Worm (Caenorhabditis elegans) whole organism, early embryonic: ENCODE results near the gene B0244.10.
A peak's percentile ranks its signal among the peaks of the same experiment; 100 is the strongest.

Experiments used
- B0310.2 ChIP-seq: sonication (generic microtip); optimal IDR thresholded peaks from 2 replicates; lab custom pipeline; 2016; ENCODE audit warnings: mild to moderate bottlenecking, missing genetic modification characterization, missing compliant biosample characterization
- F13C5.2 ChIP-seq: sonication (generic microtip); optimal IDR thresholded peaks from 2 replicates; lab custom pipeline; 2017; ENCODE audit warnings: mild to moderate bottlenecking, missing genetic modification characterization, inconsistent platforms, missing compliant biosample characterization
- aly-1 ChIP-seq: sonication (generic microtip); optimal IDR thresholded peaks from 2 replicates; lab custom pipeline; 2016; ENCODE audit warnings: missing genetic modification characterization, missing compliant biosample characterization
- ama-1 ChIP-seq: fragments of 150-350 bp; optimal IDR thresholded peaks from 2 replicates; lab custom pipeline; 2014
- ceh-13 ChIP-seq: fragments of 200-800 bp; sonication (Bioruptor generic); optimal IDR thresholded peaks from 2 replicates; lab custom pipeline; 2018; ENCODE audit warnings: mild to moderate bottlenecking, missing genetic modification characterization, missing compliant biosample characterization
- ceh-36 ChIP-seq: sonication (generic microtip); optimal IDR thresholded peaks from 2 replicates; lab custom pipeline; 2016; ENCODE audit warnings: missing genetic modification characterization, inconsistent platforms, missing compliant biosample characterization
- ets-7 ChIP-seq: sonication (generic microtip); optimal IDR thresholded peaks from 2 replicates; lab custom pipeline; 2016; ENCODE audit warnings: missing genotype, missing genetic modification characterization, missing compliant biosample characterization
- flt-1 ChIP-seq: fragments of 200-800 bp; sonication (Bioruptor generic); IDR thresholded peaks from 2 replicates; pipeline ENCODE4 v1.3.6; 2022; ENCODE audit warnings: missing genetic modification characterization, missing compliant biosample characterization
- hmbx-1 ChIP-seq: sonication (generic microtip); optimal IDR thresholded peaks from 2 replicates; lab custom pipeline; 2016; ENCODE audit warnings: mild to moderate bottlenecking, missing genetic modification characterization, missing compliant biosample characterization
- hmg-4 ChIP-seq: fragments of 200-800 bp; sonication (Bioruptor generic); optimal IDR thresholded peaks from 2 replicates; lab custom pipeline; 2018; ENCODE audit warnings: mild to moderate bottlenecking, missing genetic modification characterization, missing compliant biosample characterization
- hnd-1 ChIP-seq: sonication (generic microtip); optimal IDR thresholded peaks from 2 replicates; lab custom pipeline; 2016; ENCODE audit warnings: missing genetic modification characterization, missing compliant biosample characterization
- pes-1 ChIP-seq: fragments of 200-800 bp; sonication (Bioruptor generic); IDR thresholded peaks from 2 replicates; pipeline ENCODE4 v1.3.6; 2022; ENCODE audit warnings: missing genetic modification reagents, missing genetic modification characterization, missing compliant biosample characterization
- scrt-1 ChIP-seq: fragments of 200-800 bp; sonication (Bioruptor generic); IDR thresholded peaks from 2 replicates; pipeline ENCODE4 v1.3.6; 2022; ENCODE audit warnings: missing genetic modification characterization, missing compliant biosample characterization
- sea-1 ChIP-seq: fragments of 200-800 bp; sonication (Bioruptor generic); conservative IDR thresholded peaks from 2 replicates; pipeline ENCODE4 v1.3.6; 2022; ENCODE audit warnings: missing genetic modification characterization, missing compliant biosample characterization
- tbx-11 ChIP-seq: fragments of 200-800 bp; sonication (Bioruptor generic); IDR thresholded peaks from 2 replicates; pipeline ENCODE4 v1.3.6; 2022; ENCODE audit warnings: missing genetic modification characterization, missing compliant biosample characterization
- tbx-37 ChIP-seq: fragments of 200-800 bp; sonication (Bioruptor generic); conservative IDR thresholded peaks from 2 replicates; pipeline ENCODE4 v1.3.6; 2022; ENCODE audit warnings: missing genetic modification reagents, missing genetic modification characterization, missing compliant biosample characterization
- tra-4 ChIP-seq: sonication (generic microtip); optimal IDR thresholded peaks from 2 replicates; lab custom pipeline; 2017; ENCODE audit warnings: missing genetic modification characterization, missing compliant biosample characterization

The B0244.10 gene

ce11 chrIII:5760721-5761120 is 25.8 kb downstream of the B0244.10 start:
- TF ChIP-seq hmbx-1 (no peak), hnd-1 (tag; lab: Kevin White, UChicago) (no peak), tbx-37 (GFP tag; lab: Robert Waterston, UW) (no peak), ets-7 (tag; lab: Kevin White, UChicago) (no peak), aly-1 (tag; lab: Kevin White, UChicago) (no peak)

ce11 chrIII:5761886-5762285 is 26.9 kb downstream of the B0244.10 start:
- TF ChIP-seq F13C5.2 (tag; lab: Kevin White, UChicago) (no peak), flt-1 (GFP tag; lab: Robert Waterston, UW) (no peak), ets-7 (tag; lab: Kevin White, UChicago) (no peak), ceh-13 (no peak), aly-1 (tag; lab: Kevin White, UChicago) (no peak), B0310.2 (tag; lab: Kevin White, UChicago) (no peak), tra-4 (no peak)

ce11 chrIII:5763988-5764387 is 29.0 kb downstream of the B0244.10 start:
- no peak for TF ChIP-seq tbx-37 (GFP tag; lab: Robert Waterston, UW)
- TF ChIP-seq F13C5.2 (tag; lab: Kevin White, UChicago) = no peak
- no peak for TF ChIP-seq aly-1 (tag; lab: Kevin White, UChicago)
- TF ChIP-seq hmbx-1 = no peak
- no peak for TF ChIP-seq tbx-11 (GFP tag; lab: Robert Waterston, UW)
- no peak for TF ChIP-seq sea-1 (GFP tag; lab: Robert Waterston, UW)
- no peak for TF ChIP-seq flt-1 (GFP tag; lab: Robert Waterston, UW)
- TF ChIP-seq hnd-1 (tag; lab: Kevin White, UChicago) = no peak
- no peak for TF ChIP-seq pes-1 (GFP tag; lab: Robert Waterston, UW)
- TF ChIP-seq ama-1 (lab: Kevin White, UChicago) = no peak
- no peak for TF ChIP-seq scrt-1 (GFP tag; lab: Robert Waterston, UW)
- no peak for TF ChIP-seq hmg-4 (GFP tag; lab: Kevin White, UChicago)
- no peak for TF ChIP-seq B0310.2 (tag; lab: Kevin White, UChicago)
- no peak for TF ChIP-seq ceh-13

ce11 chrIII:5769726-5770235 is 34.8 kb downstream of the B0244.10 start, which contains the start of gene cutl-23:
TSS of gene cutl-23 (plus strand) at chrIII:5770185.
- TF ChIP-seq ama-1 (lab: Kevin White, UChicago) (no peak), hnd-1 (tag; lab: Kevin White, UChicago) (peak; percentile 26), hmg-4 (GFP tag; lab: Kevin White, UChicago) (peak; percentile 55), aly-1 (tag; lab: Kevin White, UChicago) (no peak), ets-7 (tag; lab: Kevin White, UChicago) (no peak), F13C5.2 (tag; lab: Kevin White, UChicago) (peak; percentile 60), hmbx-1 (no peak), B0310.2 (tag; lab: Kevin White, UChicago) (no peak), flt-1 (GFP tag; lab: Robert Waterston, UW) (peak; percentile 59; the same call in 1 of the 2 replicates), scrt-1 (GFP tag; lab: Robert Waterston, UW) (peak; percentile 52; the same call in 1 of the 2 replicates), pes-1 (GFP tag; lab: Robert Waterston, UW) (no peak), tbx-37 (GFP tag; lab: Robert Waterston, UW) (peak; percentile 41; the same call in 1 of the 2 replicates), sea-1 (GFP tag; lab: Robert Waterston, UW) (0 out of 2 replicates have a peak, but pooled peaks have one; percentile 63), ceh-36 (peak; percentile 15), tbx-11 (GFP tag; lab: Robert Waterston, UW) (no peak; the same call in 1 of the 2 replicates), tra-4 (no peak)

ce11 chrIII:5782080-5782479 is 47.1 kb downstream of the B0244.10 start:
- TF ChIP-seq hmg-4 (GFP tag; lab: Kevin White, UChicago) = no peak
- no peak for TF ChIP-seq ceh-36
- no peak for TF ChIP-seq tra-4
- no peak for TF ChIP-seq hmbx-1
- TF ChIP-seq pes-1 (GFP tag; lab: Robert Waterston, UW) = no peak

ce11 chrIII:5785273-5785929 is 50.4 kb downstream of the B0244.10 start, which contains the start of gene Y37B11A.3:
TSS of gene Y37B11A.3 (minus strand) at chrIII:5785323.
- TF ChIP-seq hmg-4 (GFP tag; lab: Kevin White, UChicago) (no peak), ama-1 (lab: Kevin White, UChicago) (no peak), aly-1 (tag; lab: Kevin White, UChicago) (no peak), hnd-1 (tag; lab: Kevin White, UChicago) (no peak), B0310.2 (tag; lab: Kevin White, UChicago) (no peak), ceh-13 (no peak), tbx-37 (GFP tag; lab: Robert Waterston, UW) (no peak), tra-4 (no peak), F13C5.2 (tag; lab: Kevin White, UChicago) (no peak), flt-1 (GFP tag; lab: Robert Waterston, UW) (no peak), ets-7 (tag; lab: Kevin White, UChicago) (no peak), ceh-36 (no peak), tbx-11 (GFP tag; lab: Robert Waterston, UW) (no peak), hmbx-1 (no peak), pes-1 (GFP tag; lab: Robert Waterston, UW) (no peak)
